In the genomic region with DNA sequence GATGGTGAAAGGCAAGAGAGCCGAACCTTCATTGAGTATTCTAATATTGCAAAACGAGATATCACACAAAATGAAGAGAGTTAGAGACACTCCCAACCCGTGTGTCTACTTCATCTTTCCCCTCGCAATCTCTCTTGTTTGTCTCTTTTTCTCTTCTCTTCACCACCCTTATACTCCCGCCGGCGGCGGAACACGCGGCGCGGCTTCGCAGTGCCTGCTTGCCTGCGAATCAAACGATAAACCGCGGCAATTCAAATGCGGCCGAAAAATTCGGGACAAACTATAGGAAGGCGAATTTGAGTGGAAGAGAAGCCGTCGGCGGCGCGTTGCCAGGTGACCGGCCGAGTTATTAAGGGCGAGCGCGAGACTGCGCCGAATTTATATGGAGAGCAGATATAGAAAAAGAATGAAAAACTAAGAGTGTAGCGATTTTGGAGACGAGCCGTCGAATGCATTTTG, we compare ENCODE assay signal across 4 worm cellular contexts.
A peak's percentile ranks its signal among the peaks of the same experiment; 100 is the strongest.
TF ChIP-seq lines count a peak whose summit lies in the region.

Gene klp-13 (plus strand): TSS at position 409 of the 459 bp plus-strand sequence.

TF ChIP-seq in whole organism, L2 larva, 48 proteins besides CTCF, POLR2A, EP300 and RAD21 (continued from another document):
- peak; percentile 90 for TF ChIP-seq sma-9 (GFP tag; optimal IDR thresholded peaks at IDR 0.05; lab: Kevin White, UChicago)
- no peak for TF ChIP-seq sma-9 (tag; optimal IDR thresholded peaks at IDR 0.05; lab: Kevin White, UChicago)
- TF ChIP-seq ZK546.5 (tag; optimal IDR thresholded peaks at IDR 0.05; lab: Kevin White, UChicago), result peak; percentile 89
- peak; percentile 88 for TF ChIP-seq gmeb-1 (tag; optimal IDR thresholded peaks at IDR 0.05; lab: Kevin White, UChicago)
- no peak for TF ChIP-seq ceh-16 (tag; optimal IDR thresholded peaks at IDR 0.05; lab: Kevin White, UChicago)
- TF ChIP-seq lsy-2 (tag; optimal IDR thresholded peaks at IDR 0.05; lab: Kevin White, UChicago), result peak; percentile 45 to 89
- TF ChIP-seq C34F6.9 (tag; optimal IDR thresholded peaks at IDR 0.05; lab: Kevin White, UChicago), result peak; percentile 91
- no peak for TF ChIP-seq peb-1 (tag; optimal IDR thresholded peaks at IDR 0.05; lab: Kevin White, UChicago)
- peak; percentile 49 for TF ChIP-seq snpc-4 (tag; optimal IDR thresholded peaks at IDR 0.05; lab: Kevin White, UChicago)
- peak; percentile 96 for TF ChIP-seq unc-55 (GFP tag; optimal IDR thresholded peaks at IDR 0.05; lab: Kevin White, UChicago)
- no peak for TF ChIP-seq R02D3.7 (tag; optimal IDR thresholded peaks at IDR 0.05; lab: Kevin White, UChicago)
- peak; percentile 66 for TF ChIP-seq Y55F3AM.14 (GFP tag; optimal IDR thresholded peaks at IDR 0.05; lab: Kevin White, UChicago)
- peak; percentile 54 for TF ChIP-seq nhr-6 (tag; optimal IDR thresholded peaks at IDR 0.05; lab: Kevin White, UChicago)
- TF ChIP-seq fos-1 (tag; optimal IDR thresholded peaks at IDR 0.05; lab: Kevin White, UChicago), result peak; percentile 80
- TF ChIP-seq crh-2 (tag; optimal IDR thresholded peaks at IDR 0.05; lab: Kevin White, UChicago), result peak; percentile 91
- no peak for TF ChIP-seq skn-1 (tag; optimal IDR thresholded peaks at IDR 0.05; lab: Kevin White, UChicago)
- peak; percentile 55 to 84 for TF ChIP-seq mdl-1 (tag; optimal IDR thresholded peaks at IDR 0.05; lab: Kevin White, UChicago)
- TF ChIP-seq blmp-1 (tag; optimal IDR thresholded peaks at IDR 0.05; lab: Kevin White, UChicago; ENCODE audit: insufficient read depth), result peak; percentile 30
- TF ChIP-seq unc-62 (GFP tag; optimal IDR thresholded peaks at IDR 0.05; lab: Kevin White, UChicago), result no peak
- peak; percentile 38 for TF ChIP-seq mab-5 (tag; optimal IDR thresholded peaks at IDR 0.05; lab: Kevin White, UChicago)
- no peak for TF ChIP-seq unc-39 (tag; optimal IDR thresholded peaks at IDR 0.05; lab: Kevin White, UChicago)
- no peak for TF ChIP-seq nhr-77 (tag; optimal IDR thresholded peaks at IDR 0.05; lab: Kevin White, UChicago)
- no peak for TF ChIP-seq nhr-23 (tag; optimal IDR thresholded peaks at IDR 0.05; lab: Kevin White, UChicago)
- no peak for TF ChIP-seq ztf-11 (tag; optimal IDR thresholded peaks at IDR 0.05; lab: Kevin White, UChicago)
- peak; percentile 64 for TF ChIP-seq sma-3 (GFP tag; optimal IDR thresholded peaks at IDR 0.05; lab: Kevin White, UChicago)
- TF ChIP-seq aly-2 (tag; optimal IDR thresholded peaks at IDR 0.05; lab: Kevin White, UChicago), result no peak
- peak; percentile 76 for TF ChIP-seq egl-27 (tag; optimal IDR thresholded peaks at IDR 0.05; lab: Kevin White, UChicago)

TF ChIP-seq in whole organism, L4 larva, 104 proteins besides CTCF, POLR2A, EP300 and RAD21 (continued from another document and continues in another):
- TF ChIP-seq nhr-42 (GFP tag; IDR thresholded peaks at IDR 0.05; lab: Robert Waterston, UW) (peak; percentile 46; the same call in 1 of the 2 replicates), zfp-2 (tag; optimal IDR thresholded peaks at IDR 0.05; lab: Kevin White, UChicago) (peak; percentile 60), tag-97 (GFP tag; IDR thresholded peaks at IDR 0.05; lab: Robert Waterston, UW) (no peak), vab-7 (GFP tag; IDR thresholded peaks at IDR 0.05; lab: Robert Waterston, UW) (no peak; the same call in 1 of the 2 replicates), lin-38 (GFP tag; IDR thresholded peaks at IDR 0.05; lab: Robert Waterston, UW) (no peak; the same call in 1 of the 2 replicates), tra-1 (GFP tag; IDR thresholded peaks at IDR 0.05; lab: Robert Waterston, UW) (no peak), T26A8.4 (GFP tag; IDR thresholded peaks at IDR 0.05; lab: Robert Waterston, UW) (peak; percentile 56; the same call in 1 of the 2 replicates), saeg-2 (GFP tag; IDR thresholded peaks at IDR 0.05; lab: Robert Waterston, UW) (0 out of 2 replicates have a peak, but pooled peaks have one; percentile 28), ces-1 (GFP tag; optimal IDR thresholded peaks at IDR 0.05; lab: Kevin White, UChicago) (no peak), duxl-1 (tag; optimal IDR thresholded peaks at IDR 0.05; lab: Kevin White, UChicago; ENCODE audit: poor library complexity) (peak; percentile 39), F44E2.7 (GFP tag; IDR thresholded peaks at IDR 0.05; lab: Robert Waterston, UW) (no peak), F26F4.8 (GFP tag; conservative IDR thresholded peaks at IDR 0.05; lab: Robert Waterston, UW) (0 out of 2 replicates have a peak, but pooled peaks have one; percentile 37), ceh-62 (tag; optimal IDR thresholded peaks at IDR 0.05; lab: Kevin White, UChicago) (no peak), T20F7.1 (GFP tag; optimal IDR thresholded peaks at IDR 0.05; lab: Kevin White, UChicago) (no peak), zfp-3 (GFP tag; conservative IDR thresholded peaks at IDR 0.05; lab: Robert Waterston, UW) (no peak), lin-29 (GFP tag; IDR thresholded peaks at IDR 0.05; lab: Robert Waterston, UW) (no peak), daf-16 (GFP tag; optimal IDR thresholded peaks at IDR 0.05; lab: Kevin White, UChicago) (no peak), daf-16 (tag; optimal IDR thresholded peaks at IDR 0.05; lab: Kevin White, UChicago) (peak; percentile 85), rbr-2 (tag; optimal IDR thresholded peaks at IDR 0.05; lab: Kevin White, UChicago) (peak; percentile 85), ceh-28 (tag; optimal IDR thresholded peaks at IDR 0.05; lab: Kevin White, UChicago) (no peak), ceh-20 (GFP tag; IDR thresholded peaks at IDR 0.05; lab: Robert Waterston, UW) (peak; percentile 66; the same call in 1 of the 2 replicates), sdz-12 (GFP tag; optimal IDR thresholded peaks at IDR 0.05; lab: Kevin White, UChicago) (no peak), nhr-111 (GFP tag; optimal IDR thresholded peaks at IDR 0.05; lab: Kevin White, UChicago) (no peak), lsy-2 (tag; optimal IDR thresholded peaks at IDR 0.05; lab: Kevin White, UChicago) (peak; percentile 7 to 87), php-3 (GFP tag; IDR thresholded peaks at IDR 0.05; lab: Robert Waterston, UW) (no peak), mxl-2 (GFP tag; conservative IDR thresholded peaks at IDR 0.05; lab: Robert Waterston, UW) (no peak), Y48G9A.11 (GFP tag; IDR thresholded peaks at IDR 0.05; lab: Robert Waterston, UW) (no peak), skn-1 (tag; optimal IDR thresholded peaks at IDR 0.05; lab: Kevin White, UChicago) (no peak), lin-1 (GFP tag; IDR thresholded peaks at IDR 0.05; lab: Robert Waterston, UW) (0 out of 2 replicates have a peak, but pooled peaks have one; percentile 27), madf-9 (GFP tag; conservative IDR thresholded peaks at IDR 0.05; lab: Robert Waterston, UW) (peak; percentile 68; the same call in 1 of the 2 replicates), F10B5.3 (tag; optimal IDR thresholded peaks at IDR 0.05; lab: Kevin White, UChicago) (no peak), snpc-4 (tag; optimal IDR thresholded peaks at IDR 0.05; lab: Kevin White, UChicago) (no peak), ZK546.5 (tag; optimal IDR thresholded peaks at IDR 0.05; lab: Kevin White, UChicago) (peak in 1 of 2 experiments; percentile 86)

TF ChIP-seq in whole organism, late embryonic, 69 proteins besides CTCF, POLR2A, EP300 and RAD21 (continued from another document):
- no peak for TF ChIP-seq syd-9 (tag; optimal IDR thresholded peaks at IDR 0.05; lab: Kevin White, UChicago)
- peak; percentile 51 for TF ChIP-seq sox-4 (tag; optimal IDR thresholded peaks at IDR 0.05; lab: Kevin White, UChicago)
- TF ChIP-seq C38D4.7 (GFP tag; optimal IDR thresholded peaks at IDR 0.05; lab: Kevin White, UChicago), result no peak
- TF ChIP-seq pha-2 (tag; optimal IDR thresholded peaks at IDR 0.05; lab: Kevin White, UChicago), result no peak
- no peak for TF ChIP-seq ceh-22 (tag; optimal IDR thresholded peaks at IDR 0.05; lab: Kevin White, UChicago)
- TF ChIP-seq pqm-1 (tag; optimal IDR thresholded peaks at IDR 0.05; lab: Kevin White, UChicago), result peak; percentile 41
- peak; percentile 78 for TF ChIP-seq dmd-4 (tag; optimal IDR thresholded peaks at IDR 0.05; lab: Kevin White, UChicago; ENCODE audit: borderline replicate concordance)
- TF ChIP-seq ceh-14 (tag; optimal IDR thresholded peaks at IDR 0.05; lab: Kevin White, UChicago), result peak; percentile 64
- peak; percentile 74 for TF ChIP-seq ceh-31 (tag; optimal IDR thresholded peaks at IDR 0.05; lab: Kevin White, UChicago)
- peak; percentile 77 for TF ChIP-seq unc-55 (GFP tag; optimal IDR thresholded peaks at IDR 0.05; lab: Kevin White, UChicago)
- peak; percentile 69 for TF ChIP-seq sdc-2 (tag; optimal IDR thresholded peaks at IDR 0.05; lab: Kevin White, UChicago)
- TF ChIP-seq elt-2 (tag; optimal IDR thresholded peaks at IDR 0.05; lab: Kevin White, UChicago), result peak; percentile 9
- TF ChIP-seq ceh-18 (tag; optimal IDR thresholded peaks at IDR 0.05; lab: Kevin White, UChicago), result peak; percentile 90
- no peak for TF ChIP-seq hlh-15 (tag; optimal IDR thresholded peaks at IDR 0.05; lab: Kevin White, UChicago)
- TF ChIP-seq mec-3 (tag; optimal IDR thresholded peaks at IDR 0.05; lab: Kevin White, UChicago; ENCODE audit: borderline replicate concordance), result peak; percentile 14
- TF ChIP-seq ets-4 (tag; optimal IDR thresholded peaks at IDR 0.05; lab: Kevin White, UChicago), result peak; percentile 45
- no peak for TF ChIP-seq ceh-9 (tag; optimal IDR thresholded peaks at IDR 0.05; lab: Kevin White, UChicago)
- TF ChIP-seq ama-1 (optimal IDR thresholded peaks at IDR 0.05; lab: Kevin White, UChicago), result no peak
- TF ChIP-seq eyg-1 (tag; optimal IDR thresholded peaks at IDR 0.05; lab: Kevin White, UChicago), result no peak
- no peak for TF ChIP-seq ttx-3 (tag; optimal IDR thresholded peaks at IDR 0.05; lab: Kevin White, UChicago)
- peak; percentile 49 for TF ChIP-seq ceh-2 (tag; optimal IDR thresholded peaks at IDR 0.05; lab: Kevin White, UChicago)
- TF ChIP-seq ceh-6 (GFP tag; optimal IDR thresholded peaks at IDR 0.05; lab: Kevin White, UChicago), result no peak
- TF ChIP-seq pros-1 (tag; optimal IDR thresholded peaks at IDR 0.05; lab: Kevin White, UChicago), result peak; percentile 74
- peak; percentile 86 for TF ChIP-seq rnt-1 (tag; optimal IDR thresholded peaks at IDR 0.05; lab: Kevin White, UChicago)
- peak; percentile 78 for TF ChIP-seq hlh-30 (tag; optimal IDR thresholded peaks at IDR 0.05; lab: Kevin White, UChicago; ENCODE audit: insufficient read depth)
- peak; percentile 81 for TF ChIP-seq nfya-1 (tag; optimal IDR thresholded peaks at IDR 0.05; lab: Kevin White, UChicago)
- peak; percentile 65 for TF ChIP-seq unc-42 (tag; optimal IDR thresholded peaks at IDR 0.05; lab: Kevin White, UChicago)
- peak; percentile 64 for TF ChIP-seq hlh-6 (tag; optimal IDR thresholded peaks at IDR 0.05; lab: Kevin White, UChicago)
- TF ChIP-seq tbx-2 (tag; optimal IDR thresholded peaks at IDR 0.05; lab: Kevin White, UChicago), result peak; percentile 81
- peak; percentile 74 for TF ChIP-seq ref-2 (tag; optimal IDR thresholded peaks at IDR 0.05; lab: Kevin White, UChicago)

TF ChIP-seq in whole organism, mixed stage, embryonic, 35 proteins besides CTCF, POLR2A, EP300 and RAD21 (continued from another document):
- TF ChIP-seq nhr-12 (tag; optimal IDR thresholded peaks at IDR 0.05; lab: Kevin White, UChicago) (peak; percentile 11), nhr-237 (tag; optimal IDR thresholded peaks at IDR 0.05; lab: Kevin White, UChicago) (peak; percentile 85), unc-120 (tag; optimal IDR thresholded peaks at IDR 0.05; lab: Kevin White, UChicago; ENCODE audit: poor library complexity, severe bottlenecking) (peak; percentile 80), nhr-2 (tag; optimal IDR thresholded peaks at IDR 0.05; lab: Kevin White, UChicago) (no peak), flh-1 (GFP tag; optimal IDR thresholded peaks at IDR 0.05; lab: Kevin White, UChicago) (no peak), ceh-43 (GFP tag; optimal IDR thresholded peaks at IDR 0.05; lab: Kevin White, UChicago) (no peak)
